Fruit fly (Drosophila melanogaster): Measurements from ENCODE around the gene Ranbp21.

Gene Ranbp21

DNA sequence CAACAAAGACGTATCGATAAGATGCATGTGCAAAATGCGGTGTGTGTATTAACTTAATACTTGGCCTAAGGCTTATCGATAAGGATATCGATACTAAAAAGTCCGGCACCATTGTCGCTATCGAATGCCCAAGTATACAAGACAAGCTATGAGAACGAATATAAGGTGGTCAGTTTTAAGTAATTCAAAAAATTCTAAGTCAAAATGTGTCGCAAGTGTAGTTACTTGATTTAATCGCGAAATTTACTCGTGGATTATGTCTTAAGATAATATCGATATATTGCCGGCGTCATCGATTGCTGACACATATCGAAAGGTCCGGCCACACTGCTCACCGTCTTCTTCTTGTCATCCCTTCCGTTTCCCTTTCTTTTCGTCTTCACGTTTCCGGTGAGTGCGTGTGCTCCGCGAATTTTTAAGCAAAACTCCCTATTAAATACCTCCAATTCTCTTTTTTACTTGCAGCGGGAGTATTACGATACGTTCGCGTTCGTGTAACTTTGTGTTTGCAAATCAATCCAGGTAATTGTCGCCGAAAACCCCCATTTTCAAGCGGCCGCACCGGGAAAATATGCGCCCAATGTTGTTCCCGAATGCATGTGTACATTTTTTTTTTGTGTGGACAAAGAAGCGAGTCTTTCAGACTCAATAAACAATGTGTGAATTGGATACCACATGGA lies 54.2 kb downstream of the Ranbp21 start, which contains the start of gene RpS10b:
RpS10b (plus strand) TSS at position 348 of the 680 bp plus-strand sequence.
- peak; percentile 94 for TF ChIP-seq CrebB (tag; optimal IDR thresholded peaks at IDR 0.05)
- TF ChIP-seq Atf6 (GFP tag; IDR thresholded peaks at IDR 0.05), result peak; percentile 61; the same call in 1 of the 2 replicates
- TF ChIP-seq CG30020 (tag; optimal IDR thresholded peaks at IDR 0.05), result peak; percentile 69
- TF ChIP-seq dati (GFP tag; IDR thresholded peaks at IDR 0.05), result peak; percentile 54
- no peak for TF ChIP-seq aop (GFP tag; IDR thresholded peaks at IDR 0.05)
- TF ChIP-seq gsb (GFP tag; IDR thresholded peaks at IDR 0.05), result peak; percentile 56; the same call in 1 of the 2 replicates
- TF ChIP-seq Myb (GFP tag; optimal IDR thresholded peaks at IDR 0.05), result peak; percentile 83
- peak; percentile 89 for TF ChIP-seq CG12219 (GFP tag; optimal IDR thresholded peaks at IDR 0.05)
- peak; percentile 80 for TF ChIP-seq CG2678 (tag; optimal IDR thresholded peaks at IDR 0.05)
- peak; percentile 66; the same call in 2 of the 3 replicates for TF ChIP-seq CG6175 (GFP tag; IDR thresholded peaks at IDR 0.05)
- peak; percentile 95 for TF ChIP-seq NfI (GFP tag; optimal IDR thresholded peaks at IDR 0.05)
- peak; percentile 42 for TF ChIP-seq CG9215 (GFP tag; IDR thresholded peaks at IDR 0.05)
- peak; percentile 63 for TF ChIP-seq al (GFP tag; IDR thresholded peaks at IDR 0.05)
- peak; percentile 98 for TF ChIP-seq HLHmδ (GFP tag; optimal IDR thresholded peaks at IDR 0.05)
- 0 out of 2 replicates have a peak, but pooled peaks have one; percentile 25 for TF ChIP-seq CG10321 (GFP tag; IDR thresholded peaks at IDR 0.05)
- peak; percentile 42; the same call in 1 of the 3 replicates for TF ChIP-seq B-H1 (GFP tag; IDR thresholded peaks at IDR 0.05)
- peak; percentile 83 for TF ChIP-seq Abd-B (GFP tag; optimal IDR thresholded peaks at IDR 0.05)
- peak; percentile 92 for TF ChIP-seq CG15514 (GFP tag; optimal IDR thresholded peaks at IDR 0.05)
- TF ChIP-seq CG17612 (GFP tag; IDR thresholded peaks at IDR 0.05), result peak; percentile 60; the same call in 1 of the 2 replicates
- TF ChIP-seq grn (GFP tag; optimal IDR thresholded peaks at IDR 0.05), result peak; percentile 79
- TF ChIP-seq dysf (GFP tag; IDR thresholded peaks at IDR 0.05), result peak; percentile 81
- peak; percentile 95 for TF ChIP-seq CG15011 (GFP tag; optimal IDR thresholded peaks at IDR 0.05)
- TF ChIP-seq hbn (GFP tag; IDR thresholded peaks at IDR 0.05; ENCODE audit: partially characterized antibody), result peak; percentile 91
- peak; percentile 88 for TF ChIP-seq Opbp (GFP tag; IDR thresholded peaks at IDR 0.05; ENCODE audit: partially characterized antibody)
- TF ChIP-seq sqz (GFP tag; optimal IDR thresholded peaks at IDR 0.05), result peak; percentile 94
- peak; percentile 48; the same call in 1 of the 2 replicates for TF ChIP-seq crol (GFP tag; IDR thresholded peaks at IDR 0.05)
- TF ChIP-seq hth (optimal IDR thresholded peaks at IDR 0.05), result no peak
- TF ChIP-seq CG3838 (GFP tag; optimal IDR thresholded peaks at IDR 0.05), result peak; percentile 54
- peak; percentile 84 for TF ChIP-seq Atf-2 (GFP tag; optimal IDR thresholded peaks at IDR 0.05)
- TF ChIP-seq gem (tag; optimal IDR thresholded peaks at IDR 0.05), result peak; percentile 57
- peak; percentile 89 for TF ChIP-seq CG9437 (GFP tag; optimal IDR thresholded peaks at IDR 0.05)
- TF ChIP-seq HLH54F (GFP tag; optimal IDR thresholded peaks at IDR 0.05), result peak; percentile 85
- peak; percentile 31 to 38 for TF ChIP-seq tll (GFP tag; optimal IDR thresholded peaks at IDR 0.05)
- TF ChIP-seq CG2202 (tag; optimal IDR thresholded peaks at IDR 0.05), result peak; percentile 84
- peak; percentile 91 for TF ChIP-seq slp2 (GFP tag; optimal IDR thresholded peaks at IDR 0.05)
- TF ChIP-seq ase (GFP tag; IDR thresholded peaks at IDR 0.05), result peak; percentile 78
- TF ChIP-seq Bgb (GFP tag; IDR thresholded peaks at IDR 0.05; ENCODE audit: partially characterized antibody), result peak; percentile 91
- TF ChIP-seq slbo (GFP tag; IDR thresholded peaks at IDR 0.05), result peak; percentile 75
- peak; percentile 75 for TF ChIP-seq ranshi (GFP tag; IDR thresholded peaks at IDR 0.05)
- TF ChIP-seq cg (GFP tag; optimal IDR thresholded peaks at IDR 0.05), result peak; percentile 5
- no peak for TF ChIP-seq CG4360 (GFP tag; IDR thresholded peaks at IDR 0.05)
- TF ChIP-seq Dp (GFP tag; optimal IDR thresholded peaks at IDR 0.05), result peak; percentile 48
- TF ChIP-seq sd (tag; optimal IDR thresholded peaks at IDR 0.05), result peak; percentile 46
- TF ChIP-seq esg (GFP tag; conservative IDR thresholded peaks at IDR 0.05), result 0 out of 2 replicates have a peak, but pooled peaks have one; percentile 19
- peak; percentile 29 for TF ChIP-seq pita (GFP tag; optimal IDR thresholded peaks at IDR 0.05)
- peak; percentile 96 for TF ChIP-seq Dll (GFP tag; IDR thresholded peaks at IDR 0.05; ENCODE audit: partially characterized antibody)
- TF ChIP-seq p53 (GFP tag; optimal IDR thresholded peaks at IDR 0.05), result peak; percentile 83
- TF ChIP-seq Oli (tag; optimal IDR thresholded peaks at IDR 0.05), result peak; percentile 80

Data from whole organism, embryonic.